Fruit fly (Drosophila melanogaster): ENCODE data around the gene CG5921.
A peak's percentile ranks its signal among the peaks of the same experiment; 100 is the strongest.

The CG5921 gene

dm6 chrX:6027846-6028245, 22.8 kb upstream of the CG5921 start (continued):
- TF ChIP-seq topi (GFP tag; optimal IDR thresholded peaks at IDR 0.05) (peak; percentile 35), svp (GFP tag) (peak; percentile 61), OdsH (GFP tag; optimal IDR thresholded peaks at IDR 0.05) (peak; percentile 37), ss (GFP tag; optimal IDR thresholded peaks at IDR 0.05) (peak; percentile 62 to 73), Met (GFP tag; optimal IDR thresholded peaks at IDR 0.05) (peak; percentile 60), Eip78C (GFP tag) (peak; percentile 87), lz (GFP tag; optimal IDR thresholded peaks at IDR 0.05) (peak; percentile 40), Ets96B (tag; optimal IDR thresholded peaks at IDR 0.05) (peak; percentile 70), net (GFP tag; optimal IDR thresholded peaks at IDR 0.05) (peak; percentile 38), Blimp-1 (GFP tag; optimal IDR thresholded peaks at IDR 0.05) (no peak), Hr4 (GFP tag; optimal IDR thresholded peaks at IDR 0.05) (peak; percentile 54), CG6854 (GFP tag; optimal IDR thresholded peaks at IDR 0.05) (peak; percentile 1), pdm3 (GFP tag; optimal IDR thresholded peaks at IDR 0.05) (peak; percentile 59), CG15336 (GFP tag; IDR thresholded peaks at IDR 0.05) (peak; percentile 81), CG8119 (GFP tag; IDR thresholded peaks at IDR 0.05) (peak; percentile 83)

- no peak for TF ChIP-seq CG6276 (GFP tag; optimal IDR thresholded peaks at IDR 0.05)
- TF ChIP-seq svp (GFP tag): peak; percentile 60
- peak; percentile 18 for TF ChIP-seq Eip78C (GFP tag)
Measured at dm6 chrX:6029015-6029414, 21.6 kb upstream of the CG5921 start.

dm6 chrX:6030010-6030409, 20.6 kb upstream of the CG5921 start:
- TF ChIP-seq CG6808 (GFP tag; optimal IDR thresholded peaks at IDR 0.05) (no peak), Sox15 (GFP tag; optimal IDR thresholded peaks at IDR 0.05) (peak; percentile 10), CG8319 (GFP tag; optimal IDR thresholded peaks at IDR 0.05) (no peak), OdsH (GFP tag; optimal IDR thresholded peaks at IDR 0.05) (peak; percentile 8), dsx (GFP tag; optimal IDR thresholded peaks at IDR 0.05; ENCODE audit: poor library complexity, severe bottlenecking) (no peak), fd59A (GFP tag; optimal IDR thresholded peaks at IDR 0.05) (no peak), Hr39 (GFP tag; optimal IDR thresholded peaks at IDR 0.05) (peak; percentile 72), esn (GFP tag; optimal IDR thresholded peaks at IDR 0.05) (peak; percentile 78), Ets21C (GFP tag; optimal IDR thresholded peaks at IDR 0.05) (peak; percentile 61), CG4318 (GFP tag; optimal IDR thresholded peaks at IDR 0.05) (no peak), CG6792 (GFP tag; optimal IDR thresholded peaks at IDR 0.05) (peak; percentile 50), fkh (GFP tag; optimal IDR thresholded peaks at IDR 0.05) (no peak), CG8632 (GFP tag; optimal IDR thresholded peaks at IDR 0.05) (peak; percentile 0), CG11762 (GFP tag; optimal IDR thresholded peaks at IDR 0.05; ENCODE audit: insufficient read depth) (no peak), Eip75B (GFP tag; optimal IDR thresholded peaks at IDR 0.05) (peak; percentile 39), Sox102F (GFP tag; optimal IDR thresholded peaks at IDR 0.05) (peak; percentile 70), Blimp-1 (GFP tag; optimal IDR thresholded peaks at IDR 0.05) (peak; percentile 33), Ets96B (tag; optimal IDR thresholded peaks at IDR 0.05) (peak; percentile 11), CG6163 (GFP tag; IDR thresholded peaks at IDR 0.05) (peak; percentile 37; the same call in 1 of the 3 replicates), eg (GFP tag; IDR thresholded peaks at IDR 0.05) (no peak), spab (GFP tag; optimal IDR thresholded peaks at IDR 0.05) (no peak), Smox (GFP tag; optimal IDR thresholded peaks at IDR 0.05) (peak; percentile 70), Gug (GFP tag; IDR thresholded peaks at IDR 0.05) (no peak), CG11294 (GFP tag; IDR thresholded peaks at IDR 0.05) (no peak), CG6276 (GFP tag; optimal IDR thresholded peaks at IDR 0.05) (no peak), Sox14 (GFP tag; optimal IDR thresholded peaks at IDR 0.05) (no peak), CG32006 (GFP tag; optimal IDR thresholded peaks at IDR 0.05) (no peak), dac (GFP tag; optimal IDR thresholded peaks at IDR 0.05) (no peak), fd85E (GFP tag; optimal IDR thresholded peaks at IDR 0.05) (no peak), acj6 (GFP tag; optimal IDR thresholded peaks at IDR 0.05) (peak; percentile 40), CG1621 (tag; optimal IDR thresholded peaks at IDR 0.05) (no peak), CG10631 (GFP tag; optimal IDR thresholded peaks at IDR 0.05) (peak; percentile 22), lz (GFP tag; optimal IDR thresholded peaks at IDR 0.05) (peak; percentile 73), CG31627 (GFP tag; optimal IDR thresholded peaks at IDR 0.05) (peak; percentile 69), Eip93F (GFP tag; optimal IDR thresholded peaks at IDR 0.05) (no peak), Met (GFP tag; optimal IDR thresholded peaks at IDR 0.05) (peak; percentile 80), Eip78C (GFP tag) (peak; percentile 85), achi (GFP tag; optimal IDR thresholded peaks at IDR 0.05) (peak; percentile 26), CG8119 (GFP tag; IDR thresholded peaks at IDR 0.05) (no peak), CG9139 (GFP tag; optimal IDR thresholded peaks at IDR 0.05) (no peak)
